Worm (Caenorhabditis elegans) whole organism, L2 larva: ENCODE measurements around the gene enu-3.5.

Experiments
- ceh-82 ChIP-seq: fragments of 150-350 bp; optimal IDR thresholded peaks from 2 replicates; lab custom pipeline; 2014; ENCODE audit warnings: missing biosample characterization, missing genetic modification characterization
- fos-1 ChIP-seq: fragments of 150-350 bp; optimal IDR thresholded peaks from 2 replicates; lab custom pipeline; 2014; ENCODE audit warnings: missing biosample characterization, missing genetic modification characterization
- snpc-4 ChIP-seq: fragments of 150-350 bp; optimal IDR thresholded peaks from 2 replicates; lab custom pipeline; 2014; ENCODE audit warnings: missing biosample characterization, missing genetic modification characterization
- unc-62 ChIP-seq: fragments of 150-350 bp; optimal IDR thresholded peaks from 2 replicates; lab custom pipeline; 2014; ENCODE audit warnings: missing biosample characterization, missing genetic modification reagents, missing genetic modification characterization

DNA sequence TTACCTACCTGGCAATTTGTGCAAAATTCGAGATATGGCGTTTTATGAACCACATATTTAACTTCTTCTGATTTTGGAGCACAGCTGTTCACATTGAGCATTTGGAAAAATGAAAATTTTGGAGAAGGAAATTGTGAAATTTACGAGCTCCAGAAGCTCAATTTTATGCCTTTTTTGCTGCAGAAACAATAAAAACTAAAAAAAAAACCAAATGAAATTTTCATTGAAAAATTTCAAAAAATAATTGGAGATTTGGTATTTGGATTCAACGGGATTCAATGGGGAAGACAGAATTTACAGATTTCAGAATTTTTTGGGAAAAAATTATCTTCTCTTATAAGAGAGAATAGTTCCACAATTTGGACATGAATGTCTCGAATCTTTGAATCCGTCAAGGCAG lies 21.4 kb upstream of the enu-3.5 start, which contains the start of gene Y37D8A.26:
- TF ChIP-seq fos-1 (tag; lab: Kevin White, UChicago) (no peak), unc-62 (no peak), snpc-4 (tag; lab: Kevin White, UChicago) (no peak), ceh-82 (tag; lab: Kevin White, UChicago) (no peak)
